Fruit fly (Drosophila melanogaster): ENCODE data around the gene stwl.

DNA sequence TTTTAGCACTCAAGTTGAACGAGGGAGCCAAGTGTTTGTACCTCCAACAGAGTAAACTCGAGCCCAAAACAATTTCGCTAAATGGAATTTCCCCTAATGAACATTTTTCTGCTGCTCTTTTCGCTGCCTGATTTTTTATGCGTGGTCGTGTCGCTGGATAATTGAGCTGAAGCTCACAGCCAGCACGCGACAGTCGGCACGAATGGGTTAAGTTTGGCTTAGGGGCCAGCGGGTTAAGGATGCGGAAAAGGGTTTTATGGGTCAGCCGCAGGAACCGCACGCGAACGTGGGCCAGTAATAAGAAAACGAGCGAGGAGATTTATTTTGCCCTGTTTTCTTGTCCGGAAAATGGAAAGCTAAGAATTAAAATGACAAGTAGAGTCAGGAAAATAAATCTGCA lies 50.8 kb downstream of the stwl start:
- no peak for TF ChIP-seq psq (optimal IDR thresholded peaks at IDR 0.05)
- TF ChIP-seq h (optimal IDR thresholded peaks at IDR 0.05) = no peak
- TF ChIP-seq Sin3A (optimal IDR thresholded peaks at IDR 0.05) = no peak
